Fruit fly (Drosophila melanogaster): ENCODE data around the gene unk.

Gene unk

dm6 chr3R:23130884-23131283, 26.8 kb downstream of the unk start:
- TF ChIP-seq Dfd (GFP tag; optimal IDR thresholded peaks at IDR 0.05) (peak; percentile 29), woc (GFP tag; optimal IDR thresholded peaks at IDR 0.05) (no peak)

DNA sequence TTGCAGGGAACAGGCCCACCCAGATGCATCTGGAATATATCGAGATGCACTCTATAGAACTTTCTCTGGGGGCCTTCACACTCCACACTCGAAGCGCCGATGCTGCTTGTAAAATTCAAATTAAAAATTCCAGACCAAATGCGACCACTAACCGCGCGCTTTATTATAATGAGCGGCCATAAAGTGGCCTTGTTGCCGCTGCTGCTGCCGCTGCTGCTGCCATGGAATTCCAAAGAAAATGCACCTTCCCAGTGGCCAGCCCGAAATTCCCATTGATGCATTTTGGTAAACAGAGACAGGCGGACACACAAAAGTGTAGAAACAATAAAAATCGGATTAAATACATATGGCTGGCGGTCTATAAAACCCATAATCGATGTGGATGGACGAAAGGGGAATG, 27.5 kb downstream of the unk start:
- TF ChIP-seq br (GFP tag; optimal IDR thresholded peaks at IDR 0.05) = no peak

DNA sequence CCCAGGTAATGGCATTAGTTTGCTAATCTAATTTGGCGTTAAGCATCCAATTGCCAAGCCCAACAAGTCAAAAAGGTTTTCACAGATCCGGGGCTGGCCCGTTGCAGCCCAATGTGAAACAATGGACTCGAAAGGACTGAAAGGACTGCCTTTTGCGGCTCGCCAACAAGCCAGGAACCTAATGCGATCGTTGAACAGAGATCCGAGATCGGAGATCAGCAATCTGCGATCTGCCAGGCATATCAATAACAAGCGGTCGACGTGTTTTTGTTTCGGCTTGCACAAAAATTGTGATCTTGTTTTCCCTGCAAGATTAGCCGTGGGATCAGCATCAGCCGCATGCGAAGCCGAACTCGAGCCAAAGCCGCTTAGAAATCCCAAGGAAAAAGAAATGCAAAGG, 28.0 kb downstream of the unk start:
- TF ChIP-seq fru (GFP tag; optimal IDR thresholded peaks at IDR 0.05) (no peak), Hr83 (GFP tag; optimal IDR thresholded peaks at IDR 0.05; ENCODE audit: poor library complexity, severe bottlenecking) (no peak), tai (GFP tag; optimal IDR thresholded peaks at IDR 0.05) (no peak), jim (GFP tag; optimal IDR thresholded peaks at IDR 0.05) (no peak), HLH106 (tag; optimal IDR thresholded peaks at IDR 0.05) (no peak), Jra (GFP tag; optimal IDR thresholded peaks at IDR 0.05) (no peak), CG32264 (GFP tag; optimal IDR thresholded peaks at IDR 0.05) (no peak), OdsH (GFP tag; optimal IDR thresholded peaks at IDR 0.05) (no peak), Dfd (GFP tag; optimal IDR thresholded peaks at IDR 0.05) (no peak), CG9705 (GFP tag; optimal IDR thresholded peaks at IDR 0.05) (no peak), lola (GFP tag; optimal IDR thresholded peaks at IDR 0.05) (no peak), Hr78 (GFP tag; optimal IDR thresholded peaks at IDR 0.05) (no peak), Rel (GFP tag; optimal IDR thresholded peaks at IDR 0.05) (no peak), Rel (tag; optimal IDR thresholded peaks at IDR 0.05) (no peak)

- TF ChIP-seq Dfd (GFP tag; optimal IDR thresholded peaks at IDR 0.05) (no peak), Rel (GFP tag; optimal IDR thresholded peaks at IDR 0.05) (no peak), Rel (tag; optimal IDR thresholded peaks at IDR 0.05) (peak; percentile 45), h (GFP tag; optimal IDR thresholded peaks at IDR 0.05) (peak; percentile 7), Hr78 (GFP tag; optimal IDR thresholded peaks at IDR 0.05) (no peak), ey (GFP tag; optimal IDR thresholded peaks at IDR 0.05) (peak; percentile 10), jim (GFP tag; optimal IDR thresholded peaks at IDR 0.05) (no peak), Myc (optimal IDR thresholded peaks at IDR 0.05) (no peak), usp (GFP tag; optimal IDR thresholded peaks at IDR 0.05) (no peak), fru (GFP tag; optimal IDR thresholded peaks at IDR 0.05) (no peak)
These were observed 29.9 kb downstream of the unk start, which contains the start of gene CG31457 for dm6 chr3R:23127796-23128195. CG31457 (minus strand) TSS chr3R:23127981.

- TF ChIP-seq foxo (GFP tag; optimal IDR thresholded peaks at IDR 0.05) = no peak
- no peak for TF ChIP-seq Rel (GFP tag; optimal IDR thresholded peaks at IDR 0.05)
- peak; percentile 52 for TF ChIP-seq Rel (tag; optimal IDR thresholded peaks at IDR 0.05)
- peak; percentile 47 for TF ChIP-seq Sp1 (GFP tag; optimal IDR thresholded peaks at IDR 0.05)
- peak; percentile 31 for TF ChIP-seq rgr (GFP tag; optimal IDR thresholded peaks at IDR 0.05)
These were observed 31.2 kb downstream of the unk start, which contains the start of gene CG31365 for dm6 chr3R:23126241-23127022. CG31365 (minus strand) TSS chr3R:23126422.

DNA sequence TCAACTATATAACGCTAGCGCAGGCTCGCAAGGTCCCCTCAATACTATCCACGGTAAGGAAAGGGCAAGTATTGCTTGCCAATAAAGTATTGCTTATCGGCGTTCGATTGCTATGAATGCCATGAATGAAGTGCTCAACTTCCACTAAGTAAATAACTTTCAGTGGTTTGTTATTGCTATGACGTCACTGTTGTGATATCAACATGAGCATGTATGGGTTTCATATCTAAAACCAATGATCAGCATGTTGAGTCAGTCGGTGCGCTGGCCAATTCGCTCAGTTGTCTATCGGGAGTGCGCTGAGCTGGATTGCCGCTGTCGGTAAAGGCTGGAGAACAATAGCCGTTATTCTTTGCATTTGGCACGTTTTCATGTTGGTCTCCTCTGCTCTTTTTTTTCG, 36.7 kb downstream of the unk start:
- no peak for TF ChIP-seq N (GFP tag; optimal IDR thresholded peaks at IDR 0.05)
- TF ChIP-seq usp (GFP tag; optimal IDR thresholded peaks at IDR 0.05) = no peak
- no peak for TF ChIP-seq Hnf4 (GFP tag; optimal IDR thresholded peaks at IDR 0.05)
- no peak for TF ChIP-seq jim (GFP tag; optimal IDR thresholded peaks at IDR 0.05)
- no peak for TF ChIP-seq lola (GFP tag; optimal IDR thresholded peaks at IDR 0.05)
- no peak for TF ChIP-seq tai (GFP tag; optimal IDR thresholded peaks at IDR 0.05)
- TF ChIP-seq Sp1 (GFP tag; optimal IDR thresholded peaks at IDR 0.05) = no peak
- TF ChIP-seq pan (optimal IDR thresholded peaks at IDR 0.05) = no peak

DNA sequence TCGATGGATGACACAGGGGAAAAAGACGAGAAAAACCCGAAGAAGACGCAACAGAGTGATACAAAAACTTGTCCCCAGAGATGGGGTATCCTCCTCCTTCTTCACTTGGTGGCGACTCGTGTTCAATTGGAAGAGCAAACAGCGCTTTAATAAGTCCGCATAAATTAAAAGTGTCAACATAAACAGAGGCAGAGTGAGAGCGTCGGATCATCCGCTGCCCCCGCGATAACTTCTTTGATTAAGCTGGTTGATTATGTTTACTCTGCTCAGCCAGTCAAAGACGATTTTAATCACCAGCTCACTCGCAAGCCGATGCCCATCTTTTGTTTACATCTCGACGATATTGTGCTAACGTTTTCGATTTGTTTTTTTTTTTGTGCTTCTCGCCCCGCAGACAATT, 37.8 kb downstream of the unk start:
- TF ChIP-seq dsf (GFP tag; optimal IDR thresholded peaks at IDR 0.05; ENCODE audit: borderline replicate concordance) (no peak), Dfd (GFP tag; optimal IDR thresholded peaks at IDR 0.05) (no peak), Sp1 (GFP tag; optimal IDR thresholded peaks at IDR 0.05) (no peak), OdsH (GFP tag; optimal IDR thresholded peaks at IDR 0.05) (no peak), Hr83 (GFP tag; optimal IDR thresholded peaks at IDR 0.05; ENCODE audit: poor library complexity, severe bottlenecking) (no peak), brk (GFP tag; optimal IDR thresholded peaks at IDR 0.05) (no peak), Mio (GFP tag; optimal IDR thresholded peaks at IDR 0.05) (no peak), CrebA (GFP tag; optimal IDR thresholded peaks at IDR 0.05; ENCODE audit: borderline replicate concordance) (no peak), GATAd (GFP tag; optimal IDR thresholded peaks at IDR 0.05) (no peak)
